Worm (Caenorhabditis elegans): ENCODE data around the gene C06H2.7.

DNA sequence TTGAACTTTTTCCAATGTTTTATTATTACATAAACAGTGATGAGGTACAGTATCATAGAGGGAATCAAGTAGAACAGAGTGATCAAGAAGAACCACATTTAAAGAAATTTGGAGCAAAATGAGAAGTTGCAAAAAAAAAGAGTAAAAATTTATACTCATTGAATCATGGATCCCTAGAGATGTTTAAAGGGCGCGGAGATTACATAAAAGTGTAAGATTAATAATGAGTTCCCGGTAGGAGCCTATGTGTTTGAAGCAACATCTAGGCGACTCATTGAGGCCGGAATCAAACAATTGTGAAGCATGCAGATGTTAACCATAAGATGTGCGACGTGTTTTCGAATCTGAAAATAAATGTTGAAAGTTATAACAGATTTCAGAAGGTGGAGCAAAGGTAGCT is 7.7 kb upstream of the C06H2.7 start, which contains the start of gene srg-39:
- TF ChIP-seq ref-1 (GFP tag; conservative IDR thresholded peaks at IDR 0.05) = no peak
- TF ChIP-seq flt-1 (GFP tag; IDR thresholded peaks at IDR 0.05) = no peak
